Worm (Caenorhabditis elegans) whole organism, L3 larva: Measurements from ENCODE around the gene H12D21.9.

Experiments
- R02D3.7 ChIP-seq: fragments of 150-350 bp; optimal IDR thresholded peaks from 2 replicates; lab custom pipeline; 2014; ENCODE audit warnings: missing biosample characterization, missing genetic modification characterization
- aly-2 ChIP-seq: fragments of 150-350 bp; optimal IDR thresholded peaks from 2 replicates; lab custom pipeline; 2014; ENCODE audit warnings: missing biosample characterization, missing genetic modification characterization
- ama-1 ChIP-seq: fragments of 150-350 bp; optimal IDR thresholded peaks from 2 replicates; lab custom pipeline; 2018
- ceh-16 ChIP-seq: sonication (generic microtip); optimal IDR thresholded peaks from 2 replicates; lab custom pipeline; 2017; ENCODE audit warnings: missing biosample characterization, missing genetic modification characterization
- ceh-82 ChIP-seq: fragments of 150-350 bp; optimal IDR thresholded peaks from 2 replicates; lab custom pipeline; 2014; ENCODE audit warnings: missing biosample characterization, missing genetic modification characterization
- ceh-9 ChIP-seq: sonication (generic microtip); optimal IDR thresholded peaks from 2 replicates; lab custom pipeline; 2018; ENCODE audit warnings: missing biosample characterization, missing genetic modification characterization
- egl-27 ChIP-seq: sonication (generic microtip); optimal IDR thresholded peaks from 4 replicates; lab custom pipeline; 2017; ENCODE audit warnings: missing biosample characterization, missing genetic modification reagents, missing genetic modification characterization
- egl-5 ChIP-seq: fragments of 150-350 bp; optimal IDR thresholded peaks from 2 replicates; lab custom pipeline; 2017; ENCODE audit warnings: missing biosample characterization, missing genetic modification reagents, missing genetic modification characterization, inconsistent platforms
- elt-1 ChIP-seq: fragments of 150-350 bp; optimal IDR thresholded peaks from 2 replicates; lab custom pipeline; 2014; ENCODE audit warnings: missing biosample characterization, missing genetic modification characterization
- elt-2 ChIP-seq: sonication (generic microtip); optimal IDR thresholded peaks from 2 replicates; lab custom pipeline; 2016; ENCODE audit warnings: missing genetic modification reagents, mild to moderate bottlenecking, missing genetic modification characterization, missing compliant biosample characterization
- elt-3 ChIP-seq, 3 experiments: fragments of 150-350 bp in 1 of 3; sonication (generic microtip) in 2 of 3; optimal IDR thresholded peaks; 2 replicates in 2 of 3; 4 replicates in 1 of 3; lab custom pipeline; 2014 to 2017; ENCODE audit warnings: missing biosample characterization in 3 of 3, missing genetic modification characterization in 3 of 3
- fkh-10 ChIP-seq: sonication (generic microtip); optimal IDR thresholded peaks from 2 replicates; lab custom pipeline; 2017; ENCODE audit warnings: missing biosample characterization, missing genetic modification reagents, missing genetic modification characterization
- fkh-2 ChIP-seq: fragments of 150-350 bp; optimal IDR thresholded peaks from 2 replicates; lab custom pipeline; 2014; ENCODE audit warnings: missing biosample characterization, missing genetic modification reagents, missing genetic modification characterization
- fos-1 ChIP-seq: fragments of 150-350 bp; optimal IDR thresholded peaks from 2 replicates; lab custom pipeline; 2014; ENCODE audit warnings: missing biosample characterization, missing genetic modification characterization
- hmg-11 ChIP-seq: sonication (generic microtip); optimal IDR thresholded peaks from 2 replicates; lab custom pipeline; 2016; ENCODE audit warnings: missing genetic modification characterization, missing compliant biosample characterization
- lin-15B ChIP-seq: fragments of 150-350 bp; optimal IDR thresholded peaks from 2 replicates; lab custom pipeline; 2014; ENCODE audit warnings: missing biosample characterization, missing genetic modification characterization
- lin-39 ChIP-seq: fragments of 150-350 bp; optimal IDR thresholded peaks from 2 replicates; lab custom pipeline; 2018; ENCODE audit warnings: missing biosample characterization, missing genetic modification reagents, missing genetic modification characterization
- lsy-12 ChIP-seq: sonication (generic microtip); optimal IDR thresholded peaks from 2 replicates; lab custom pipeline; 2016; ENCODE audit warnings: mild to moderate bottlenecking, missing genetic modification characterization, missing compliant biosample characterization
- mdl-1 ChIP-seq: fragments of 150-350 bp; optimal IDR thresholded peaks from 2 replicates; lab custom pipeline; 2014; ENCODE audit warnings: missing biosample characterization, missing genetic modification characterization
- nfya-1 ChIP-seq: sonication (generic microtip); optimal IDR thresholded peaks from 2 replicates; lab custom pipeline; 2017; ENCODE audit warnings: missing genetic modification characterization, mild to moderate bottlenecking, missing compliant biosample characterization, antibody characterized with exemption, moderate library complexity; ENCODE audit not compliant: insufficient read depth
- nhr-11 ChIP-seq: fragments of 150-350 bp; optimal IDR thresholded peaks from 2 replicates; lab custom pipeline; 2014; ENCODE audit warnings: missing biosample characterization, missing genetic modification characterization
- nhr-23 ChIP-seq: fragments of 150-350 bp; optimal IDR thresholded peaks from 2 replicates; lab custom pipeline; 2014; ENCODE audit warnings: missing biosample characterization, missing genetic modification reagents, missing genetic modification characterization
- nhr-25 ChIP-seq: sonication (generic microtip); optimal IDR thresholded peaks from 2 replicates; lab custom pipeline; 2017; ENCODE audit warnings: missing biosample characterization, missing genetic modification characterization
- nhr-28 ChIP-seq: fragments of 150-350 bp; optimal IDR thresholded peaks from 2 replicates; lab custom pipeline; 2014; ENCODE audit warnings: missing biosample characterization, missing genetic modification characterization
- nhr-43 ChIP-seq: sonication (generic microtip); optimal IDR thresholded peaks from 2 replicates; lab custom pipeline; 2016; ENCODE audit warnings: mild to moderate bottlenecking, missing genetic modification characterization, missing compliant biosample characterization; ENCODE audit not compliant: poor library complexity, severe bottlenecking
- nhr-67 ChIP-seq: fragments of 150-350 bp; optimal IDR thresholded peaks from 2 replicates; lab custom pipeline; 2014; ENCODE audit warnings: missing biosample characterization, missing genetic modification characterization
- nhr-76 ChIP-seq: fragments of 150-350 bp; sonication (generic microtip); optimal IDR thresholded peaks from 5 replicates; lab custom pipeline; 2014; ENCODE audit warnings: missing biosample characterization, missing genetic modification characterization
- snpc-4 ChIP-seq: fragments of 150-350 bp; optimal IDR thresholded peaks from 2 replicates; lab custom pipeline; 2014; ENCODE audit warnings: missing biosample characterization, missing genetic modification characterization
- tbx-2 ChIP-seq: sonication (generic microtip); optimal IDR thresholded peaks from 2 replicates; lab custom pipeline; 2016; ENCODE audit warnings: mild to moderate bottlenecking, missing genetic modification characterization, missing compliant biosample characterization
- unc-39 ChIP-seq: sonication (generic microtip); optimal IDR thresholded peaks from 4 replicates; lab custom pipeline; 2017; ENCODE audit warnings: missing biosample characterization, missing genetic modification characterization
- unc-62 ChIP-seq: fragments of 150-350 bp; sonication (generic microtip); optimal IDR thresholded peaks from 4 replicates; lab custom pipeline; 2014; ENCODE audit warnings: missing biosample characterization, missing genetic modification reagents, missing genetic modification characterization
- zag-1 ChIP-seq: fragments of 150-350 bp; optimal IDR thresholded peaks from 2 replicates; lab custom pipeline; 2014; ENCODE audit warnings: missing biosample characterization, missing genetic modification characterization
- ztf-11 ChIP-seq: fragments of 150-350 bp; optimal IDR thresholded peaks from 2 replicates; lab custom pipeline; 2014; ENCODE audit warnings: missing biosample characterization, missing genetic modification characterization
- ztf-4 ChIP-seq: fragments of 150-350 bp; optimal IDR thresholded peaks from 2 replicates; lab custom pipeline; 2014; ENCODE audit warnings: missing biosample characterization, missing genetic modification characterization

The H12D21.9 gene

ce11 chrV:14933450-14934218, 24.4 kb upstream of the H12D21.9 start:
- TF ChIP-seq nhr-23 (tag; lab: Kevin White, UChicago) (no peak), ztf-4 (tag; lab: Kevin White, UChicago) (no peak), ztf-11 (tag; lab: Kevin White, UChicago) (no peak), R02D3.7 (no peak), nfya-1 (tag; lab: Kevin White, UChicago) (no peak), ceh-9 (tag; lab: Kevin White, UChicago) (no peak), nhr-28 (tag; lab: Kevin White, UChicago) (no peak), ceh-82 (no peak), lin-39 (tag; lab: Kevin White, UChicago) (no peak), ama-1 (lab: Kevin White, UChicago) (no peak), egl-5 (tag; lab: Kevin White, UChicago) (no peak), nhr-76 (no peak), fos-1 (tag; lab: Kevin White, UChicago) (no peak), elt-2 (tag; lab: Kevin White, UChicago) (no peak), unc-62 (GFP tag; lab: Kevin White, UChicago) (no peak), mdl-1 (tag; lab: Kevin White, UChicago) (no peak), unc-39 (tag; lab: Kevin White, UChicago) (no peak), zag-1 (no peak), nhr-11 (no peak)
- TF ChIP-seq, all 47 proteins: peak for 0

- peak; percentile 66 for TF ChIP-seq fkh-10
- TF ChIP-seq lin-15B, result peak; percentile 13
- TF ChIP-seq lin-39 (tag; lab: Kevin White, UChicago), result peak; percentile 65
- peak; percentile 13 for TF ChIP-seq egl-5 (tag; lab: Kevin White, UChicago)
- peak; percentile 24 for TF ChIP-seq snpc-4 (tag; lab: Kevin White, UChicago)
- no peak for TF ChIP-seq fkh-2 (tag; lab: Kevin White, UChicago)
- peak; percentile 70 for TF ChIP-seq nfya-1 (tag; lab: Kevin White, UChicago)
- peak; percentile 48 for TF ChIP-seq hmg-11 (tag; lab: Kevin White, UChicago)
- no peak for TF ChIP-seq tbx-2
Measured at ce11 chrV:14930168-14930567, 20.9 kb upstream of the H12D21.9 start.

ce11 chrV:14928248-14928647, 19.0 kb upstream of the H12D21.9 start, which contains the start of gene srg-55:
srg-55 (minus strand) TSS chrV:14928348.
- TF ChIP-seq nhr-43 (tag; lab: Kevin White, UChicago), result no peak

ce11 chrV:14924104-14924503, 14.8 kb upstream of the H12D21.9 start, which contains the start of gene srg-54:
srg-54 (minus strand) TSS chrV:14924204.
- TF ChIP-seq ztf-11 (tag; lab: Kevin White, UChicago), result no peak
- no peak for TF ChIP-seq aly-2
- TF ChIP-seq elt-1 (tag; lab: Kevin White, UChicago), result no peak
- no peak for TF ChIP-seq ceh-16
- no peak for TF ChIP-seq lsy-12 (tag; lab: Kevin White, UChicago)
- TF ChIP-seq tbx-2, result no peak
- TF ChIP-seq nhr-25, result no peak
- TF ChIP-seq nhr-11, result no peak

ce11 chrV:14921509-14921908, 12.2 kb upstream of the H12D21.9 start, which contains the start of gene zmp-4:
zmp-4 (minus strand) TSS chrV:14921609.
- TF ChIP-seq nhr-67 (tag; lab: Kevin White, UChicago), result no peak
- TF ChIP-seq ceh-16, result no peak
- TF ChIP-seq elt-3 (tag; optimal IDR thresholded peaks at IDR 0.05; lab: Kevin White, UChicago), result no peak
- no peak for TF ChIP-seq ztf-11 (tag; lab: Kevin White, UChicago)
- TF ChIP-seq aly-2, result no peak
- TF ChIP-seq egl-27 (tag; lab: Kevin White, UChicago), result no peak
